Fruit fly (Drosophila melanogaster) whole organism, adult: ENCODE results near the gene vsg.

Experiments used
- CG11617 ChIP-seq: fragments of 200-800 bp; sonication (Bioruptor generic); optimal IDR thresholded peaks from 2 replicates; lab custom pipeline; 2017; ENCODE audit warnings: mild to moderate bottlenecking, missing biosample characterization, missing genetic modification reagents, missing genetic modification characterization
- CG12768 ChIP-seq: fragments of 200-800 bp; sonication (Bioruptor generic); optimal IDR thresholded peaks from 2 replicates; lab custom pipeline; 2017; ENCODE audit warnings: missing biosample characterization, missing genetic modification characterization, mild to moderate bottlenecking, moderate library complexity, missing genetic modification reagents
- CG14711 ChIP-seq: fragments of 200-800 bp; sonication (Bioruptor generic); optimal IDR thresholded peaks from 2 replicates; lab custom pipeline; 2018; ENCODE audit warnings: missing biosample characterization, mild to moderate bottlenecking, missing genetic modification characterization, moderate library complexity
- CG1620 ChIP-seq: fragments of 200-800 bp; sonication (Bioruptor generic); optimal IDR thresholded peaks from 2 replicates; lab custom pipeline; 2016; ENCODE audit warnings: missing biosample characterization, missing genetic modification characterization
- CG33017 ChIP-seq: fragments of 200-800 bp; sonication (Bioruptor generic); optimal IDR thresholded peaks from 2 replicates; lab custom pipeline; 2018; ENCODE audit warnings: missing biosample characterization, mild to moderate bottlenecking, missing genetic modification characterization, moderate library complexity
- CG5204 ChIP-seq: fragments of 200-800 bp; sonication (Bioruptor generic); optimal IDR thresholded peaks from 2 replicates; lab custom pipeline; 2016; ENCODE audit warnings: missing biosample characterization, missing genetic modification characterization
- CG7045 ChIP-seq: fragments of 200-800 bp; sonication (Bioruptor generic); optimal IDR thresholded peaks from 2 replicates; lab custom pipeline; 2017; ENCODE audit warnings: missing biosample characterization, mild to moderate bottlenecking, missing genetic modification characterization
- CG7101 ChIP-seq: fragments of 200-800 bp; sonication (Bioruptor generic); optimal IDR thresholded peaks from 2 replicates; lab custom pipeline; 2018; ENCODE audit warnings: missing biosample characterization, mild to moderate bottlenecking, missing genetic modification characterization, moderate library complexity
- Clk ChIP-seq: fragments of 200-800 bp; sonication (Bioruptor generic); optimal IDR thresholded peaks from 2 replicates; lab custom pipeline; 2017; ENCODE audit warnings: missing biosample characterization, missing genetic modification characterization
- Crg-1 ChIP-seq: fragments of 200-800 bp; sonication (Bioruptor generic); optimal IDR thresholded peaks from 2 replicates; lab custom pipeline; 2016; ENCODE audit warnings: missing biosample characterization, missing genetic modification characterization
- Hr96 ChIP-seq: fragments of 200-800 bp; sonication (Bioruptor generic); optimal IDR thresholded peaks from 2 replicates; lab custom pipeline; 2016; ENCODE audit warnings: missing biosample characterization, missing genetic modification characterization
- Mnt ChIP-seq: fragments of 200-800 bp; sonication (Bioruptor generic); optimal IDR thresholded peaks from 2 replicates; lab custom pipeline; 2016; ENCODE audit warnings: missing biosample characterization, mild to moderate bottlenecking, missing genetic modification characterization
- bab1 ChIP-seq: fragments of 200-800 bp; sonication (Bioruptor generic); optimal IDR thresholded peaks from 3 replicates; lab custom pipeline; 2019; ENCODE audit warnings: missing biosample characterization, mild to moderate bottlenecking, missing genetic modification characterization, moderate library complexity
- cic ChIP-seq: fragments of 200-800 bp; sonication (Bioruptor generic); optimal IDR thresholded peaks from 2 replicates; lab custom pipeline; 2017; ENCODE audit warnings: missing biosample characterization, mild to moderate bottlenecking, missing genetic modification characterization, moderate library complexity
- cnc ChIP-seq, 2 experiments: fragments of >200 bp; optimal IDR thresholded peaks; 2 replicates each; lab custom pipeline; 2017
- kay ChIP-seq: fragments of 200-800 bp; sonication (Bioruptor generic); peaks from one replicate; lab custom pipeline; 2016; ENCODE audit warnings: missing biosample characterization, missing genetic modification characterization, borderline replicate concordance
- ovo ChIP-seq: fragments of 200-800 bp; sonication (Bioruptor generic); optimal IDR thresholded peaks from 2 replicates; lab custom pipeline; 2016; ENCODE audit warnings: missing biosample characterization, missing genetic modification characterization
- pad ChIP-seq: fragments of 200-800 bp; sonication (Bioruptor generic); optimal IDR thresholded peaks from 3 replicates; lab custom pipeline; 2017; ENCODE audit warnings: missing biosample characterization, missing genetic modification characterization, mild to moderate bottlenecking, moderate library complexity, missing genetic modification reagents
- tj ChIP-seq: fragments of 200-800 bp; sonication (Bioruptor generic); optimal IDR thresholded peaks from 3 replicates; lab custom pipeline; 2017; ENCODE audit warnings: missing biosample characterization, mild to moderate bottlenecking, missing genetic modification characterization, moderate library complexity
- toe ChIP-seq: fragments of 200-800 bp; sonication (Bioruptor generic); optimal IDR thresholded peaks from 2 replicates; lab custom pipeline; 2016; ENCODE audit warnings: missing biosample characterization, missing genetic modification characterization

The vsg gene

DNA sequence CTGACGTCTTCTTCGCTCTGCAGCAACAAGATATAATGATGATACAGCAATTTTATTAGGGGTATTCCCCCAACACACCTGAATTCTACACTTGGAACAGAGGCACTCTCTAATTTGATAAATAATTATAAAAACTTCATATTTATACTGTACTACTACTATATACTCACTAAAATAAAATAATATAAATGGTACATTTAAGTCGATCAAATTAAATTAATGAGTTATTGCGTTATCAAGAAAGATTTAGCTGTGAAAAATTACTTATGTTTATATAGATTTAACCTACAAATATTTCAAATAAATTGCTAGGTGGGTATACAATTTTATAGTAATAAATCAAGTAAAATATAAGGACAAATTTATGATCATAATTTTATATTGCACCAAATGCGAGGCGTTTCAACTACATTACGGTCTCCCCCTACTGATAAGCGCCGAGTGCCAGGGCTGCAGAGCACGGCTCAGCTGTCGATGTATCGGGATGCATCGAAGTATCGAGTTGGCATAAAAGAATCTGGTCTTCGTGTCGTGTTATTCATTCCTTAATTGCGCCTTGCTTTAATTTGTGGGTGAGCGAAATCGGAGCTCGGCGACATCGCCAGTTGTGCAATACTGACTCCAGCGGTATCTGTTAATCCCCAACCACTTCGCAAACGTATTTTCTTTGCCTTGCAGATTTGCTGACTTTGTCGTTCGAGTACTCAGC lies at the start of gene vsg:
Gene vsg (plus strand): TSS at position 497 of the 709 bp plus-strand sequence.
- TF ChIP-seq toe (GFP tag; lab: Kevin White, UChicago), result peak; percentile 83
- peak; percentile 67 for TF ChIP-seq pad
- TF ChIP-seq Mnt (GFP tag; lab: Kevin White, UChicago), result no peak
- peak; percentile 53 for TF ChIP-seq bab1 (GFP tag; lab: Kevin White, UChicago)
- TF ChIP-seq CG7101 (tag; lab: Kevin White, UChicago), result peak; percentile 81
- no peak for TF ChIP-seq CG5204 (GFP tag; lab: Kevin White, UChicago)
- TF ChIP-seq ovo (GFP tag; lab: Kevin White, UChicago), result peak; percentile 77
- no peak for TF ChIP-seq cic (GFP tag; lab: Kevin White, UChicago)
- TF ChIP-seq kay (GFP tag; lab: Kevin White, UChicago), result peak; percentile 62
- peak; percentile 94 for TF ChIP-seq tj
- TF ChIP-seq Clk (GFP tag; lab: Kevin White, UChicago), result peak; percentile 63
- peak; percentile 65 for TF ChIP-seq CG14711 (tag; lab: Kevin White, UChicago)
- TF ChIP-seq Hr96 (GFP tag; lab: Kevin White, UChicago), result peak; percentile 39
- peak; percentile 71 for TF ChIP-seq CG33017
- peak; percentile 76 for TF ChIP-seq CG12768 (GFP tag; lab: Kevin White, UChicago)
- TF ChIP-seq CG7045, result peak; percentile 84
- TF ChIP-seq CG11617, result peak; percentile 91
- no peak for TF ChIP-seq cnc (optimal IDR thresholded peaks at IDR 0.05; lab: Kevin White, UChicago)
- peak; percentile 34 for TF ChIP-seq Crg-1 (GFP tag; lab: Kevin White, UChicago)
- peak; percentile 73 for TF ChIP-seq CG1620 (GFP tag; lab: Kevin White, UChicago)

DNA sequence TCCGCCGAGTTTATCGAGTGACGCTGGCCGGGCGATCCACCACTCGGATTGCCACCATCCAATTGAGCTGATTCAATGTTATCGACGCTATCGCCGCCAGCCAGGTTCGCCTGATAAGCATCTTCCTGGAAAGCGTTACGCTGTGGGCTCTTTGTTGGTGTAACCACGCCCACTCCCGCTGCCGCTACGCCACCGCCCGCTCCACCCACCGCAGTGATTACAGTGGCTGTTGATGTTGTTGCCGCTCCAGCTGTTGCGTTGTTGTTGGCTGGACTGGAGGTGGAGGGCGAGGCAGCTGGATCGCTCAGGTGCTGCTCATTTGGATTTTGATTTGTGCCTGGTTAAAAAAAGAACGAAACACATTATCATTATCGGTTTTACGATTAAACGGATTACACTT lies 42.8 kb upstream of the vsg start:
- TF ChIP-seq cnc (optimal IDR thresholded peaks at IDR 0.05; lab: Kevin White, UChicago) (no peak), CG5204 (GFP tag; lab: Kevin White, UChicago) (no peak), cic (GFP tag; lab: Kevin White, UChicago) (peak; percentile 60), kay (GFP tag; lab: Kevin White, UChicago) (no peak), CG14711 (tag; lab: Kevin White, UChicago) (no peak), tj (no peak), CG7101 (tag; lab: Kevin White, UChicago) (no peak)

DNA sequence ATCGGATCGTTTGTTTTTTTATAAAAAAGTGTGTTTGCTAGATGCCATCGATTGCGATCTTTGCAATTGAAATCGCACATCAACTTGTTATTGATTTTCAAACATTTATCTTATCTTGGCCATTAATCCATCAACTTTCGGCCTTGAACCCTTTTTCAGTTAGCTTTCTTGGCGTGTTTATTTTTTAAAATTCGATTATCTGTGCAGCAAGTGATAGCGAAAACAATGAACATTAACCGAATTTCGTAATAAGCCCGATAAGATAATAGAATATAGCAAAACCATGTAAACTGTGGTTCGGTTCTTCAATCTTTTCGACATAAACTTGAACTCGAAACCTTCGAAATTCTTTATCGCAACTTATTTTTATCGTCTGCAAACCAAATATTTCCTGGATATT lies 39.8 kb upstream of the vsg start:
- TF ChIP-seq kay (GFP tag; lab: Kevin White, UChicago) (peak; percentile 26), CG7045 (no peak)

DNA sequence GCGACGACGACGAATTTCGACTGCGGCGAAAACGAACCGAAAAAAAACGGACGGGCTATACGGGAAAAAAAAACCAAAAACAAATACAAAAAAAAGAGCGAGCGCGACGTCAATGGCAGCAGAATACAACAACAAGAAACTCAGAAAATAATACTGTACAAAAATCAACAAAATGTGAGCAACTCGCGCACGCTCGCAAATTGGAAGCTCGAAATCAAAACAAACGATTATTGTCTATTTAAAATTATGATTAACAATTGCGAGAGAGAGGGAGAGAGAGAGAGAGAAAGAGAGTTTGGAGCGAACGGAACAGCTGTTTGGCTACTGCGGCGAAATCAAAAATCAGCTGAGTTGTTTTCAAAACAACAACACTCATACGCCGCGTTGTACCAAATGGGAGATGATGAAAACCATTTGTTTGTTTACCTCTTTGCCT lies 38.6 kb upstream of the vsg start:
- peak; percentile 44 for TF ChIP-seq tj
- no peak for TF ChIP-seq Crg-1 (GFP tag; lab: Kevin White, UChicago)
- TF ChIP-seq CG33017, result peak; percentile 77
- TF ChIP-seq Clk (GFP tag; lab: Kevin White, UChicago), result no peak
- TF ChIP-seq toe (GFP tag; lab: Kevin White, UChicago), result no peak
- no peak for TF ChIP-seq bab1 (GFP tag; lab: Kevin White, UChicago)
- no peak for TF ChIP-seq cnc (optimal IDR thresholded peaks at IDR 0.05; lab: Kevin White, UChicago)
- peak; percentile 46 for TF ChIP-seq CG7045
- TF ChIP-seq CG14711 (tag; lab: Kevin White, UChicago), result no peak
- TF ChIP-seq pad, result no peak
- TF ChIP-seq CG12768 (GFP tag; lab: Kevin White, UChicago), result peak; percentile 91
- TF ChIP-seq CG11617, result peak; percentile 65
- TF ChIP-seq Mnt (GFP tag; lab: Kevin White, UChicago), result peak; percentile 44
- TF ChIP-seq CG1620 (GFP tag; lab: Kevin White, UChicago), result peak; percentile 4
- peak; percentile 19 for TF ChIP-seq CG7101 (tag; lab: Kevin White, UChicago)
- TF ChIP-seq kay (GFP tag; lab: Kevin White, UChicago), result peak; percentile 98
- peak; percentile 80 for TF ChIP-seq cic (GFP tag; lab: Kevin White, UChicago)
- TF ChIP-seq Hr96 (GFP tag; lab: Kevin White, UChicago), result peak; percentile 40
- peak; percentile 69 for TF ChIP-seq ovo (GFP tag; lab: Kevin White, UChicago)
- TF ChIP-seq CG5204 (GFP tag; lab: Kevin White, UChicago), result no peak

DNA sequence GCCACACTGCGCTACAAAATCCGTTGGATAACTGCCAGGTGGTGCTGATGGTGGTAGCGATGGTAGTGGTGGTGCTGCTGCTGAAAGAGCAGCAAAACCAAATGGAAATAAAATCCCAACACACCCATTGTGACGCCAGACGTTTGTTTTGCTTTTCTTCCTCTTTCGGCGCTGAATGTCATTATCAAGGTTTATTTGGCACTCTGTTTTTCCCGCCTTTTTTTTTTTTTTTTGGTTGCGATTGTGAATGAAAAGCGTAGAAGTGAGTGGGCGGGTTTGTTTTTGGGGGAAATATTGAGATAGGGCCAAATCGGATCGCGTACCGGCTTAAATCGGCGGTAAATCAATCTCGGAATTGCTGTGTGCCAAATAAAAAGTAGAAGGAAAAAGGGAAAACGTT lies 36.9 kb upstream of the vsg start:
- no peak for TF ChIP-seq cnc (optimal IDR thresholded peaks at IDR 0.05; lab: Kevin White, UChicago)
- TF ChIP-seq toe (GFP tag; lab: Kevin White, UChicago), result no peak
- TF ChIP-seq CG14711 (tag; lab: Kevin White, UChicago), result no peak
- no peak for TF ChIP-seq Mnt (GFP tag; lab: Kevin White, UChicago)
- no peak for TF ChIP-seq CG5204 (GFP tag; lab: Kevin White, UChicago)
- no peak for TF ChIP-seq cic (GFP tag; lab: Kevin White, UChicago)
- TF ChIP-seq CG7101 (tag; lab: Kevin White, UChicago), result no peak
- no peak for TF ChIP-seq pad
- no peak for TF ChIP-seq CG11617
- TF ChIP-seq kay (GFP tag; lab: Kevin White, UChicago), result no peak
- TF ChIP-seq CG1620 (GFP tag; lab: Kevin White, UChicago), result no peak
- TF ChIP-seq CG33017, result no peak
- no peak for TF ChIP-seq bab1 (GFP tag; lab: Kevin White, UChicago)
- TF ChIP-seq CG7045, result no peak
- no peak for TF ChIP-seq Clk (GFP tag; lab: Kevin White, UChicago)

DNA sequence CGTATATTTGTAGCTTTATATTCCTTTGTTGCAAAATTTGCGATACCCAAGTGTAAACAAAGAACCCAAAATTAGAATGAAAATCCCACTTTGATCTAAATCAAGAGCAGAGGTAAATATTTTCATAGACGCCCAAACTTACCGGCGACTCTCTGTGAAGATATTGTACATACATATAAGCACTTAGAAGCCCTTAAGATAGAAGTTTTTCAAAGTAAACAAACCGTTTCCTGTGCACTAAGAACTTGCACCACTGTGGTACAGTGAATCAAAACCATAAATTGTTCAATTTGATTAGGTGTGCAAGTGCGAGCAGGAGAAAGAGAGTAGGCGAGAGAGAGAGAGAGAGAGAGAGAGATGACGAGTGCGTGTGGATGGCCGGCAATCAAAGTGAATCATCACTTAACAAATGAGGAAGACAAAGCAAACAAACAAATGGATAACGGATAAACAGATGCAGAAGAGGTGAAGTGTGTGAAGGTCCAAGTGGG lies 36.1 kb upstream of the vsg start:
- TF ChIP-seq CG33017 (no peak), cnc (optimal IDR thresholded peaks at IDR 0.05; lab: Kevin White, UChicago) (no peak), Clk (GFP tag; lab: Kevin White, UChicago) (no peak), Mnt (GFP tag; lab: Kevin White, UChicago) (no peak), CG1620 (GFP tag; lab: Kevin White, UChicago) (no peak), cic (GFP tag; lab: Kevin White, UChicago) (peak; percentile 14), tj (no peak), CG7045 (no peak), CG5204 (GFP tag; lab: Kevin White, UChicago) (no peak), Crg-1 (GFP tag; lab: Kevin White, UChicago) (no peak), CG11617 (no peak), CG7101 (tag; lab: Kevin White, UChicago) (no peak), pad (peak; percentile 3), CG14711 (tag; lab: Kevin White, UChicago) (no peak), Hr96 (GFP tag; lab: Kevin White, UChicago) (no peak), kay (GFP tag; lab: Kevin White, UChicago) (peak; percentile 89), CG12768 (GFP tag; lab: Kevin White, UChicago) (no peak), bab1 (GFP tag; lab: Kevin White, UChicago) (no peak), ovo (GFP tag; lab: Kevin White, UChicago) (no peak), toe (GFP tag; lab: Kevin White, UChicago) (no peak)
